Worm (Caenorhabditis elegans): ENCODE results near the gene srh-266.

DNA sequence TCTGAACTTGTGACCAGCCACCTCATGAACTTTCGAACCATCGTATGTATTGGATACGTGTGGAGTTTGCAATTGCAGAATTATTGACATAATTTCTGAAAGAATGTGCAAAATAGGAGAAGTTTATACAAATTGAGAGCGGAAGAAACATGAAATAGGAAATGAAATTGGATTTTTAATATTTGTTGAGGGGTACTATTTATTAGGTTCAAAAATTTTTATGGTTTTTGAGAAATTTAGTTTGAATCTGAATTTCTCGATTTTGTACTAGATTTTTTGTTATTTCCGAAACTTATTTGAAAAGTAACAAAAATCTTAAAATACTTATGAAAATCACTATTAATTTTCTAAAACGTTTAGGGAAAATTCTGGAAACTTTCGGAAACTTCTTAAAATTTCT is 36.1 kb upstream of the srh-266 start, which contains the start of gene F48G7.9:
- TF ChIP-seq nhr-23 (tag; optimal IDR thresholded peaks at IDR 0.05) (no peak), unc-62 (GFP tag; optimal IDR thresholded peaks at IDR 0.05) (no peak)

All from whole organism, L2 larva.